Worm (Caenorhabditis elegans) whole organism, L3 larva: ENCODE measurements around the gene nduv-2.

Experiments
- R02D3.7 ChIP-seq: fragments of 150-350 bp; optimal IDR thresholded peaks from 2 replicates; lab custom pipeline; 2014; ENCODE audit warnings: missing biosample characterization, missing genetic modification characterization
- elt-2 ChIP-seq: sonication (generic microtip); optimal IDR thresholded peaks from 2 replicates; lab custom pipeline; 2016; ENCODE audit warnings: missing genetic modification reagents, mild to moderate bottlenecking, missing genetic modification characterization, missing compliant biosample characterization
- elt-3 ChIP-seq, 3 experiments: fragments of 150-350 bp in 1 of 3; sonication (generic microtip) in 2 of 3; optimal IDR thresholded peaks; 2 replicates in 2 of 3; 4 replicates in 1 of 3; lab custom pipeline; 2014 to 2017; ENCODE audit warnings: missing biosample characterization in 3 of 3, missing genetic modification characterization in 3 of 3
- fkh-10 ChIP-seq: sonication (generic microtip); optimal IDR thresholded peaks from 2 replicates; lab custom pipeline; 2017; ENCODE audit warnings: missing biosample characterization, missing genetic modification reagents, missing genetic modification characterization
- nhr-11 ChIP-seq: fragments of 150-350 bp; optimal IDR thresholded peaks from 2 replicates; lab custom pipeline; 2014; ENCODE audit warnings: missing biosample characterization, missing genetic modification characterization
- nhr-237 ChIP-seq: fragments of 150-350 bp; optimal IDR thresholded peaks from 2 replicates; lab custom pipeline; 2014; ENCODE audit warnings: missing biosample characterization, missing genetic modification characterization
- nhr-67 ChIP-seq: fragments of 150-350 bp; optimal IDR thresholded peaks from 2 replicates; lab custom pipeline; 2014; ENCODE audit warnings: missing biosample characterization, missing genetic modification characterization
- pha-4 ChIP-seq: fragments of 150-350 bp; optimal IDR thresholded peaks from 2 replicates; lab custom pipeline; 2014; ENCODE audit warnings: missing biosample characterization, missing genetic modification reagents, missing genetic modification characterization
- pqm-1 ChIP-seq: fragments of 150-350 bp; optimal IDR thresholded peaks from 2 replicates; lab custom pipeline; 2017; ENCODE audit warnings: missing biosample characterization, missing genetic modification characterization, inconsistent platforms
- snpc-4 ChIP-seq: fragments of 150-350 bp; optimal IDR thresholded peaks from 2 replicates; lab custom pipeline; 2014; ENCODE audit warnings: missing biosample characterization, missing genetic modification characterization

ce11 chrV:13589494-13590176, 35.7 kb downstream of the nduv-2 start, which contains the start of the genes F53F4.2 and F53F4.18:
- TF ChIP-seq elt-2 (tag; lab: Kevin White, UChicago) (no peak), nhr-237 (no peak), nhr-11 (no peak), pha-4 (no peak), nhr-67 (no peak), R02D3.7 (tag; lab: Kevin White, UChicago) (no peak), pqm-1 (tag; lab: Kevin White, UChicago) (no peak), snpc-4 (tag; lab: Kevin White, UChicago) (no peak), fkh-10 (GFP tag; lab: Kevin White, UChicago) (no peak), elt-3 (tag; optimal IDR thresholded peaks at IDR 0.05; lab: Kevin White, UChicago) (no peak)
